Fruit fly (Drosophila melanogaster) whole organism, larva: Measurements from ENCODE around the gene tsl.
A peak's percentile ranks its signal among the peaks of the same experiment; 100 is the strongest.
"Not testable (repeated sequence)": the region's sequence is repeated elsewhere in the genome, so short reads cannot be mapped to it uniquely, and the experiment has no call there.

ENCODE experiments used
- noc ChIP-seq: fragments of 200-800 bp; sonication (Bioruptor generic); optimal IDR thresholded peaks from 3 replicates; lab custom pipeline; 2019; ENCODE audit warnings: missing biosample characterization, mild to moderate bottlenecking, missing genetic modification characterization, moderate library complexity

The tsl gene

DNA sequence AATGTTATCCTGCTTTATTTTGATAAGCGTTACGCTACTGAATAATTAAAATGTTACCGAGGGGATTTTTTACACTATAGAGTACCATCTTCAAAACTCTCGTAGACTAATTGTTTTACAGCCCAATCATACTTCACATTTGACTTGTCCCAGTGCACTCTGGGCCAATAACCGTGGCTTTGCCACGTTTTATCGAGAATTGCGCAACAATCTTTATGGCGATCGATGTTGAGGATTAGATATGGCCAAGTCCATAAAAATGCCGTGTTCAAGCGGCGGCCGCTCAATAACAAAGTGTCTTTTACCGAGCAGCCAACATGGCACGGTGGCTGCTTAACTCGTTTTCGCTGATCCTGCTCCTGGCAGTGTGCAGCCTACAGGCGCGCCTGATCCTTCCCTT is 37.3 kb downstream of the tsl start, which contains the start of gene CG31343:
Gene CG31343 (plus strand): TSS at position 279 of the 400 bp plus-strand sequence.
- no peak for TF ChIP-seq noc (tag; lab: Kevin White, UChicago)

DNA sequence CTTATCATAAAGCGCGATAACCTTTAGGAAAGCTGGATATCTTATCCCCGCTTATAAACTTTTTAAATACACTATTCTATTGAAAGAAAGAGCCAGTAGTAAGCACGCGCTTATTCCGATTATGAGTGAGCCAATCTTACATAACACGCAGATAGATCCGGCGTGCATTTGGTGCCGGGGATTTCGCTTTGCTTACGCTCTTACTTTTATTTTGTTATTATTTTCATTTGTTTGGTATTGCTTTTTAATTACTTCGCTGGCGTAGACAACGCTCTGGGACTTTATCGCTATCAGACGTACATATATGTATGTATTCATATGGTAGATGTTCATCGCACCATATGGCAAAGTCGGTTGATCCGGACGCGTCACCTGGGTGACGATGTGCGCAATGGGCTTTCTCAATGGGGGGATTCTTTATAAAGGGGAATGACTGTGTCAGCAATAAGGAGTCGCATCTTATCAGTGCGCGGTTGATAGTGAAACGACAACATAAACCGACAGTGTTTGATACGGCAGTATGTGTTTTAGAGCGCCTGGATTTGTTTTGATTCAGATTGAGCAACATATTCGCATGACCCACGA is 41.5 kb downstream of the tsl start:
- TF ChIP-seq noc (tag; lab: Kevin White, UChicago): peak; percentile 37

DNA sequence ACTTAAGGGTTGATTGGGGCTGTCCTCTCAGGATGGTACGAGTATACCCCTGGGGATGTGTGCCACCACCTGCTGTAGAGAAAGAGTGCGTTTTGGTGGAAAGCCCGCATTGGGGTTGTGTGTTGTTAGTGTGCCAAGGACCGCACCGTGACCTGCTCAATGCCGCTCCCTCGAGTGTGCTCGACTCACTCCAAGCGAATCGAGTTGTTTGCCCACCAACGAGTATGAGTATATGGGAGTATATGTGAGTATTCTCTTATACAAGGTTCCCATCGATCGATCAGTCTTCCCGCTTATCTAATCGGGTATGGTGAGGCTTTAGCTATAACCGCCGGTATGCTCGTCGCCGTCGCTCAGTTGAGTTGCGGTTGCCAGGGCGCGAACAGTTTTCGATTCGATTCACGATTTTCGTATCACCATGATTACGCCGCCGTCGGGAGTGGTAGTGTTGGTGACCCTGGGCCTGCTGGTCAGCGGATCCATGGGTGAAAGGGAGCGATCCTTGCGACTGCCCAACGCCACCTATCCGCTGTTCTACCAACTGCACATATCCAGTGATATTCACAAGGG is 42.5 kb downstream of the tsl start, which contains the start of gene CG5849:
Gene CG5849 (plus strand): TSS at position 356 of the 570 bp plus-strand sequence.
- TF ChIP-seq noc (tag; lab: Kevin White, UChicago): peak; percentile 30

DNA sequence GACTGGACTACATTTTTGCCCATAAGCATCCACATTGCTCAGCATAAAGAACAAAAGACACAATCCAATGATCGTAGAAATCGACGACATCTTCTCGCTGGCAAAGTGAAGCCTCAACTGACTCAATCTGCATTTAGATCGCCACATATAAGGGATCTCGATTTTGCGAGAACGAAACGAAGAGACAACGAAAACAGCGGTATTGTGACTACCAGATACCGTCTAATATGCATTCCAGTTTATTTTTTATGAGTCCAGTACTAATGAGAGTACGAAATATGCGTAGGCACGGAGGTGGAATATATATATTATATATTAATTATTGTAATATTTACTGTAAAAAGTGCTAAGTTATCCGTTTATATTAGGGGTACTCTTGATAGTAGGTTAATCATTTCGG is 43.3 kb downstream of the tsl start, which contains the start of gene CG34034:
Gene CG34034 (minus strand): TSS at position 101 of the 400 bp plus-strand sequence.
- no peak for TF ChIP-seq noc (tag; lab: Kevin White, UChicago)

DNA sequence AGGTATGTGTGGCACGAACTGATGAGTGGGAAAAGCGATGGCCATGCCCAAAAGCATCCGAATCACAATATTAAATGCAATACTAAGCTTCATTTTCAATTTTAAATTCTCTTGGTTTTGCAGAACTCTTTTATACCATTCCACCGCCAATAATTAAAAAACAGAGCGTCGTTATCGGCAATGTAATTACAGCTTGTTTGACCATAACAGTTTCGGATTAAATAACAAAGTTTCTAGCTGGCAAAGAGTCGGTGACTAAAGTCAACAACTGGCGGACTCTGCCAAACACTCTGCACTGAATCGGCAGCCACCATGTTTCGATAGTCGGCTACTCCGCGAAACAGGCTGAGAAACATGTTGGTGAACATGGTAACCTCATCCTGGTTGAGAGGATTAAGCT is 45.1 kb downstream of the tsl start, which contains the start of gene CG42870:
Gene CG42870 (minus strand): TSS at position 101 of the 400 bp plus-strand sequence.
- no peak for TF ChIP-seq noc (tag; lab: Kevin White, UChicago)

DNA sequence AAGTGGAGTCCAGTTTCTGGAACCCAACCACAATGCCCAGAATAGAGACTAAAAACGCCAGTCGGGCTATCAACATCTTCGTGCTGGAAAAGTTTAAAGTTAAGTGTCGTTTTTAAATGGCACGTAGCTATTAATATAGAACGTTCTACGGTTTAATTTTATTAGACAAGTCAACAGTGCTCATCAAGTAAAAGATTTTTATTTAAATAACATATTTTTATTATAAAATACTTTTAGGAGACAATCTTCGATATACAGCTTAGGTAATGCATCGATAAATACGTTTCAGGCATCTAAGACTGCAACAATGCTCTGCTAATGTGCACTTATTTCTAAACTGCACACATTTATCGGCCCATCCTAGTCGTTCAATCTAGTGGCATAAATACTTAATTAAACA is 45.6 kb downstream of the tsl start, which contains the start of gene CG42869:
Gene CG42869 (minus strand): TSS at position 101 of the 400 bp plus-strand sequence.
- no peak for TF ChIP-seq noc (tag; lab: Kevin White, UChicago)

DNA sequence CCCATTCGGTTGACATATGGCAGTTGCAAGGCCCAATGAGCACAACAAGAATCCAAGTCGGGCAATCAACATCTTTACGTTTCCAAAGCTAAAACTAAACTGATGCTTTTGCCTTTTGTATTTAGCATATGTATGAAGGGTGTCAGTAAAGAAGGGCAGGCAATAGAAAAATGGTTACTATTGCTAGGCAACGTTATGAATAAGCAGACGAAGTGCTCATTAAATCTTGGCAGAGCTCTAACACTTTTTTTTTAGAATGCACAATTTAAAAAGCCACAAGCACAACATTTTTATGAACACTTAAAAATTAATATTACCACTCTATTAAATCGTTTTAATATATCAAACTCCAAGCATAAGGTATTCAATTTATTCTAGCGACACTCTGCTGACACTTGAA is 46.1 kb downstream of the tsl start, which contains the start of gene Sfp93F:
Gene Sfp93F (minus strand): TSS at position 101 of the 400 bp plus-strand sequence.
- not testable (repeated sequence) for TF ChIP-seq noc (tag; lab: Kevin White, UChicago)

DNA sequence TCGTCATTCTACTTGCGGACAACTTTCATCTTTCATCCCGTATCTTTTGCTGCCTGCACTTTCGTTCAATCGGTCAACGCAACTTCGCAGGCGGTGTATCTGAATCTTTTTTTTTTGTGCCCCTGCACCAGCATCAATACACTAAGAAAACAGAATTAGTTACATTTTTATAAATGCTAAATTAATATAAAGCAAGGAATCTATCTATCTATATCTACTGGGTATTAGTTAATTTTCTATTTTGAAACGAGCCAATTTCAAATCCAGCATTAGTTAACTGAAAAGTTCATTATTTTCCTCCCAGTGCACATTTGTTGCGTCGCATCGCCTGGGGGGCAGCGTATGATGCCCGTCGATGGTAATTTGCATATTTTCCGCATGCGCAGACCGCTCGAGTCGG is 49.4 kb downstream of the tsl start:
- TF ChIP-seq noc (tag; lab: Kevin White, UChicago): no peak

DNA sequence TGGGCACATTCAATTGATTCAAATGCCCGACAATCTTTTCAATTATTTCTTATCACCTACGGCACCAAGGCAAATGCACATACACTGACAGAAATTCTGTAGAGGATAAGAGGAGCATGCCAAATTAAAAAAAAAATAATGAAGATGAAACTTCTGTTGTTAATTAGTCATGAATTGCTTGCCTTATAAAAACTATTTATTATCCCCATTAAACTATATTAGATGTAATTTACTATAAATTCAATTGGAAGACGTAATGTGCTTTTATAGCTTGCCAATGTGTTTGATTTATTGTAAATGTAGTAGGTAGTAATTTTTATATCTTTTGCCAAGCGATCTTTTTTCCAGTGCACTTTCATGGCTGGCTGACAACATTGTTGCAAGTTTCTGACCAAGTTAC is 50.7 kb downstream of the tsl start:
- TF ChIP-seq noc (tag; lab: Kevin White, UChicago): no peak

DNA sequence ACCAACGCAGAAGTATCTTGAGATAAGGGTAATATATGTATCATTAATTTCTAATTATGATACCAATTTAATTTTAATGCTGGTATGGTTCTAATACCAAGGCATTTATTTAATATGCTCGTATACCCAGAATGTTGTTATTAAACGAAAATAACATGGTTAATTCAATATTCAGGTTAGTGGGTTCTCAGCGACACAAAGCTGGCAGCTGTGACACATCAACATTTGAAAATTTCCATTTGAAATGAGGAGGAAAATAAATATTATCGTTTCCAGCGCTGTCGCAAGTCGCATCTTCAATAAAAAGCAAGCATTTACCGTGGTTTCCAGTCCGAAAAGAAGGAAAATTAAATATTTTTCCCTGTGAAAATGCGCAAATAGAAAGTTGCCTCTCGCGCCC is 51.4 kb downstream of the tsl start:
- TF ChIP-seq noc (tag; lab: Kevin White, UChicago): no peak
